Fruit fly (Drosophila melanogaster): ENCODE data around the gene a6.

a6 gene

DNA sequence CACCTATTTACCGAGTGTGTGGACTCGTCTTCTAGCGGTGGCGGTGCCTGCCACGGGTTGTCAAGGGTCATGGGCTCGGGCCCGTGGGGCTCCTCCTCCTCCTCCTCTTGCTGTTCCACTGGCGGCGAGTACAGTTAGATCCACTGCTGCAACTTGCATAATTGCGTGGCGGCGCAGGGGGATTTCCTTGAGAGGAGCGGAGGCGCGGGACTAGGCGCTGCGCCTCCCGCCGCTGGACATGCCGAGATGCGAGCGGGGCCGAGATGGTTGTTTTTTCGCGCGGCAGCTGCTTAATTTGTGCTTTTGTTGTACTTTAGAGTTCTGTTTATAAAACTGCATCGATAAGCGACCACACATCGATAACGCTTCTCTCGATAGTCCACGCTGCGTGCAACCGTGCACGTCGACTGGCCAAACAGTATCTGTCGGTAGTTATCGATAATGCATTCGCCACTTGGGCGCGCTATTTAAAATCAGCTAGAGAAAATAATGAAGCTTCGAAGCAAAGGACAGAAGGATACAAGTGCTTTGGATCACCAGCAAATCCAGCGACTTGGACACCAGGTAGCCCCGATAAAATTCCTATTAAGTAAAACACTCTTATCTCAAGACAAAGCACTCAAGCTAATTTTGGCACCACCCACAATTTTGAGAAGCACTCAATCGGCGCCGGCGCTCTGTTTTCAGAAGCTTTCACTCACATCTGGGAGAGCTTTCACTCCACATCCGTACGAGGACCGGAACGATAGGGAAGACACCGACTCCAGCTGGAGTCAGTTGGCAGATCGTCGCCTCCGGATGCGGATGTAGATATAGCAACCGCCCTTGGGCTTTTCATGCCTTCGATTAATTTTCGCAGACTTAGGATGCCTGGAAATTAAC lies at the start of gene a6:
Gene a6 (minus strand): TSS at position 361 of the 882 bp plus-strand sequence.
- TF ChIP-seq Snoo (tag; optimal IDR thresholded peaks at IDR 0.05) (no peak), fd96Ca (GFP tag; IDR thresholded peaks at IDR 0.05) (peak; percentile 15; the same call in 1 of the 3 replicates), CG14655 (GFP tag; optimal IDR thresholded peaks at IDR 0.05) (no peak), Pif1B (GFP tag; optimal IDR thresholded peaks at IDR 0.05) (no peak), CG10348 (GFP tag; IDR thresholded peaks at IDR 0.05) (no peak), CG8301 (tag; optimal IDR thresholded peaks at IDR 0.05) (no peak), D1 (tag; optimal IDR thresholded peaks at IDR 0.05) (no peak)

DNA sequence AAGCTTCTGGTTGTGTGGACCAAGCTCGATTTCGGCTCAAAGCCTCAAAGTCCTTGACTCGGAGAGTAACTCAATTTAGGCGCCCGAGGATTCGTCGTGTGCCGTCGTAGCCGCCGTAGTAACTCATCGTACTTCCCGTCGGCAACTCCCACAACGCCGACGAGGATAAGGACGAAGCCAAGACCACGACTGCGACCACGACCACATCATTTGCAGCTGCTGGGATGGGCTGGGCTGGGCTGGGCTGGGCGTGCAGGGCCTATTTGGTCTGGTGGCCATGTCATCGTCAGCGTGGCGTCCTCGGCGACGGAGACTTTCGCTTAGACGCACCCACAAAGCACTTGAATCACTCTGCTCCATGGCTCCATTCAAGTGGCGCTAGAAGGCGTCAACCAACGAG lies 39.4 kb upstream of the a6 start:
- no peak for TF ChIP-seq CG8301 (tag; optimal IDR thresholded peaks at IDR 0.05)
- TF ChIP-seq CG34367 (tag; optimal IDR thresholded peaks at IDR 0.05): no peak
- TF ChIP-seq CG15710 (tag; optimal IDR thresholded peaks at IDR 0.05): no peak
- TF ChIP-seq EcR (GFP tag; optimal IDR thresholded peaks at IDR 0.05): no peak
- no peak for TF ChIP-seq Snoo (tag; optimal IDR thresholded peaks at IDR 0.05)
- TF ChIP-seq D1 (tag; optimal IDR thresholded peaks at IDR 0.05): no peak
- no peak for TF ChIP-seq Ets98B (GFP tag; IDR thresholded peaks at IDR 0.05)

DNA sequence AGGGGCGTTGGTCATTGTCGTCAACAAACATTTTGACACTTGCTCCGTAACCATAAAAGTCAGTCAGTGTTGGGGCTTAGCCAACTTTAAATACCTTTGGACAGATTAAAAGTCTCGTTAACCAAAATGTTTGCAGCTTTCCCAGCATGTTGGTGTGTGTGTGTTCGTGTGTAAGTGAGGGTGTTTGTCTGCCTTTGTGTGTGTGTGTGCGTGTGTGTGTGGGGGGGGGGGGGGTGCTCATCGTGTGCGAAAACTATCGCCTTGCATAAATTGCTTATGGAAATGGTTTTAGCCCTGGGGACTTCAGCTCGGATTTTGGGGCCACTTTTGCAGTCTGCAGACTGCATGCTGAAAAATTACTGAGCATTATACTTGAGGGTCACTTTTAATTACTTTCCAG lies 19.2 kb upstream of the a6 start:
- no peak for TF ChIP-seq CG8301 (tag; optimal IDR thresholded peaks at IDR 0.05)
- TF ChIP-seq CG32121 (GFP tag; IDR thresholded peaks at IDR 0.05): no peak
- TF ChIP-seq CG9948 (tag; optimal IDR thresholded peaks at IDR 0.05): no peak
- no peak for TF ChIP-seq Pif1B (GFP tag; optimal IDR thresholded peaks at IDR 0.05)
- TF ChIP-seq CG14655 (GFP tag; optimal IDR thresholded peaks at IDR 0.05): no peak
- no peak for TF ChIP-seq CG17806 (tag; optimal IDR thresholded peaks at IDR 0.05)
- no peak for TF ChIP-seq rn (GFP tag; IDR thresholded peaks at IDR 0.05)
- no peak for TF ChIP-seq gl (tag; optimal IDR thresholded peaks at IDR 0.05)
- no peak for TF ChIP-seq EcR (GFP tag; optimal IDR thresholded peaks at IDR 0.05)
- TF ChIP-seq CG10348 (GFP tag; IDR thresholded peaks at IDR 0.05): no peak
- no peak for TF ChIP-seq CG34367 (tag; optimal IDR thresholded peaks at IDR 0.05)
- TF ChIP-seq CG13204 (GFP tag; optimal IDR thresholded peaks at IDR 0.05): no peak
- no peak for TF ChIP-seq CG12605 (GFP tag; IDR thresholded peaks at IDR 0.05)
- no peak for TF ChIP-seq D1 (tag; optimal IDR thresholded peaks at IDR 0.05)
- no peak for TF ChIP-seq CG15710 (tag; optimal IDR thresholded peaks at IDR 0.05)

DNA sequence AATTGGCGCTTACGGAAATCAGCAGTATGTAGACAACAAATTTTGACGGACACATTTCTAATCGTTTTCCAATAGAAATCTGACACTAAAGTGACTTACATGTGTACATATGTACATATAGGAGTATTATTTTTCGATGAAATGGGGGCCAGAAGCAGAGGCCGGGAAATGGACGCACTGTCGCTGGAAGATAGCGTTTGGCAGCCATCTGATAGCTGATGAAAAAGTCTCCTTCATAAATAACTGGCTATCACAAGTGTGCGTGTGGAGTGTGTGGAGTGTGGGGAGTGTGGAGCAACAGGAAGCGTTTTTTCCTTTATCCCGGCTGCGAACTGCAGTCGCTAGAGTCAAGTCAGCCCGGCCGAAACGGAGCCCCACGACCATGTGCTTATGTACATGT lies 14.4 kb upstream of the a6 start, which contains the start of gene CG3795:
Gene CG3795 (minus strand): TSS at position 101 of the 400 bp plus-strand sequence.
- TF ChIP-seq CG14655 (GFP tag; optimal IDR thresholded peaks at IDR 0.05) (no peak), CG4496 (GFP tag; IDR thresholded peaks at IDR 0.05) (no peak), CG34367 (tag; optimal IDR thresholded peaks at IDR 0.05) (no peak), rn (GFP tag; IDR thresholded peaks at IDR 0.05) (no peak), CG32121 (GFP tag; IDR thresholded peaks at IDR 0.05) (no peak), CG8301 (tag; optimal IDR thresholded peaks at IDR 0.05) (no peak), fd96Ca (GFP tag; IDR thresholded peaks at IDR 0.05) (no peak), Pif1A (GFP tag; optimal IDR thresholded peaks at IDR 0.05) (no peak)

DNA sequence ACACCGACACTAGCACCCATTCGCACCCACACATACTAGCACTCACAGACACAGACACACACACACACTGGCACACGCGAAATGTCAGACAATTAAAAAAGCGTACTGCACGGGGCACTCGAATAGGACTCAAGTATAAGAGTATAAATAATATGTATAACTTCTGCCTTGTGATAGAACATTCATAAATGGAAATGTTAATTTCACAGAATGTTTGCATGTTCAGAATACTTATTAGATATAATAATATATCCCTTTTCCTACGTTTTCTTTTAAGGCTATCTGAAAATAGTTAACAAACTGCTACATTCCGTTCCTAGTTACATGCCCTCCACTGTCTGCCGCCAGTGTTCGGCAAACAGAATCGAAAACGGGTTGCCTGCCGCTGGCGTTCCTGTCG lies 10.2 kb upstream of the a6 start:
- TF ChIP-seq Pif1B (GFP tag; optimal IDR thresholded peaks at IDR 0.05): no peak
- TF ChIP-seq CG34367 (tag; optimal IDR thresholded peaks at IDR 0.05): peak; percentile 5
- TF ChIP-seq CG12605 (GFP tag; IDR thresholded peaks at IDR 0.05): no peak
- no peak for TF ChIP-seq fd96Ca (GFP tag; IDR thresholded peaks at IDR 0.05)
- TF ChIP-seq CG8159 (tag; optimal IDR thresholded peaks at IDR 0.05): peak; percentile 57
- no peak for TF ChIP-seq CG14655 (GFP tag; optimal IDR thresholded peaks at IDR 0.05)
- TF ChIP-seq rn (GFP tag; IDR thresholded peaks at IDR 0.05): no peak
- no peak for TF ChIP-seq CG10348 (GFP tag; IDR thresholded peaks at IDR 0.05)
- TF ChIP-seq Ets98B (GFP tag; IDR thresholded peaks at IDR 0.05): no peak
- TF ChIP-seq D1 (tag; optimal IDR thresholded peaks at IDR 0.05): no peak
- TF ChIP-seq EcR (GFP tag; optimal IDR thresholded peaks at IDR 0.05): no peak
- TF ChIP-seq Snoo (tag; optimal IDR thresholded peaks at IDR 0.05): no peak
- TF ChIP-seq Pif1A (GFP tag; optimal IDR thresholded peaks at IDR 0.05): peak; percentile 6
- TF ChIP-seq CG8301 (tag; optimal IDR thresholded peaks at IDR 0.05): no peak
- TF ChIP-seq CG32121 (GFP tag; IDR thresholded peaks at IDR 0.05): no peak
- no peak for TF ChIP-seq gl (tag; optimal IDR thresholded peaks at IDR 0.05)
- no peak for TF ChIP-seq CG13204 (GFP tag; optimal IDR thresholded peaks at IDR 0.05)
- TF ChIP-seq CG4496 (GFP tag; IDR thresholded peaks at IDR 0.05): no peak
- TF ChIP-seq CG9948 (tag; optimal IDR thresholded peaks at IDR 0.05): peak; percentile 22
- TF ChIP-seq CG15710 (tag; optimal IDR thresholded peaks at IDR 0.05): peak; percentile 26
- TF ChIP-seq CG17806 (tag; optimal IDR thresholded peaks at IDR 0.05): peak; percentile 35

DNA sequence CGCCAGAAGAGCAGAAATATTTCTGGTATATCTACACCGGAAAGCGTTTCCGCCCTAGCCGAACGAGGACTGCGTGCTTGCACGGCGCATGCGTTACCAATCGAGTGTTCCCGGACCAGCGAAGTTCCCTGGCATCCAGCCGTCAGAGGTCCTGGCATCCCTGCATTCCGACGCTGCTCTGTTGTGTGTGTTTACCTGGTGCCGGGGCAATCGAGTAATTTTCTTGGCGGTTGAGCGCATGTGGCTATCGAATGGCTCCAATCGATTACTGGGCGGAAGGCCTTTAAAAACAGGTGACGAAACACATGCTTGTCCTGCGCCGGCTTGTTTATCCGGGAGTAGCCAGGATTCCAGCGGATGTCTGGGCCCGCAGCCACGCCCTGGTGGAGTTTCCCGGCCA lies 3.1 kb downstream of the a6 start, which contains the start of gene CG32809:
Gene CG32809 (minus strand): TSS at position 216 of the 400 bp plus-strand sequence.
- TF ChIP-seq CG13204 (GFP tag; optimal IDR thresholded peaks at IDR 0.05): no peak
- TF ChIP-seq Snoo (tag; optimal IDR thresholded peaks at IDR 0.05): no peak
- no peak for TF ChIP-seq CG10348 (GFP tag; IDR thresholded peaks at IDR 0.05)
- TF ChIP-seq CG8159 (tag; optimal IDR thresholded peaks at IDR 0.05): no peak
- no peak for TF ChIP-seq CG15710 (tag; optimal IDR thresholded peaks at IDR 0.05)
- TF ChIP-seq Ets98B (GFP tag; IDR thresholded peaks at IDR 0.05): no peak
- TF ChIP-seq CG4496 (GFP tag; IDR thresholded peaks at IDR 0.05): no peak
- TF ChIP-seq D1 (tag; optimal IDR thresholded peaks at IDR 0.05): no peak
- no peak for TF ChIP-seq Pif1A (GFP tag; optimal IDR thresholded peaks at IDR 0.05)
- no peak for TF ChIP-seq CG12605 (GFP tag; IDR thresholded peaks at IDR 0.05)
- TF ChIP-seq CG17806 (tag; optimal IDR thresholded peaks at IDR 0.05): no peak

Measured in whole organism, pupa.